Fruit fly (Drosophila melanogaster): ENCODE results near the gene CG13358.

The CG13358 gene

DNA sequence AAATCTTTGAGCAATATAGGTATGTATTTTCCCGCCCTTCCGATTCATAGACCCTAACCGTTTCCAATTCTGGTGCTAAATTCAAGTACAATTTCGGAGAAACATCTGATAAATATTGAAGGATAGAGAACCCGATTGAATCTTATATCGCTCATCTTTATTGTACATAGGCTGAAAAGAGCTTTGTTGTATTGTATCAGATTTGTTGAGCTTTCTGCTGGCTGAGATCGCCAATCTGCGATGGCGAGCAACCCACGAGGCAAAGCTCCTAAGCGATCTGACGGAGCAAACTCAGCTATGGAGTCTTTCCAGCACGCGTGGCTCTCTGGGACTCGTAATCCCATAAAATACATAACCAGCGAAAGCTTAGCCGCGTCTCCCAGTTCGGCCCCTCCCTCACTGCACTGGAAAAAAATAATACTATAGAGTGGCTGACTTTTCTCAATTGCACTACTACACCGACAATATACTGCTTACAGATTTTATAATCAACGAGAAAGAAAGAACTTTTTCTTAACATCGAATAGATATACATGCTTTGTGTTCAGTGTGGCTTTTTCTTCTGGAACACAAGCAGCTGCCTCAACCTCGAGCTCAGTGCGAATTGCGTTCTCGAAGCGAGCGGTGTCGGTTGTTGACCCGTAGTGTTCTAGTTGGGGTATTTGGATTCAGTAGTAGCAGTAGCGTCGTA is 48.9 kb downstream of the CG13358 start (continued):
- TF ChIP-seq Nf-YA (GFP tag; IDR thresholded peaks at IDR 0.05) = peak; percentile 55; the same call in 1 of the 2 replicates
- peak; percentile 69; the same call in 2 of the 3 replicates for TF ChIP-seq CG7357 (GFP tag; IDR thresholded peaks at IDR 0.05)
- TF ChIP-seq CG9817 (tag; optimal IDR thresholded peaks at IDR 0.05) = peak; percentile 81
- peak; percentile 30 for TF ChIP-seq CG4617 (GFP tag; optimal IDR thresholded peaks at IDR 0.05; ENCODE audit: borderline replicate concordance)
- peak; percentile 41 for TF ChIP-seq Abd-B (GFP tag; optimal IDR thresholded peaks at IDR 0.05)
- peak; percentile 33; the same call in 2 of the 3 replicates for TF ChIP-seq croc (GFP tag; conservative IDR thresholded peaks at IDR 0.05)
- peak; percentile 93 for TF ChIP-seq mam (GFP tag; optimal IDR thresholded peaks at IDR 0.05)
- TF ChIP-seq ftz-f1 (GFP tag; optimal IDR thresholded peaks at IDR 0.05) = peak; percentile 83
- peak; percentile 69 for TF ChIP-seq CG12104 (GFP tag; optimal IDR thresholded peaks at IDR 0.05)
- peak; percentile 45 for TF ChIP-seq CG30431 (GFP tag; optimal IDR thresholded peaks at IDR 0.05)
- no peak for TF ChIP-seq en (GFP tag; optimal IDR thresholded peaks at IDR 0.05)
- TF ChIP-seq CG6813 (GFP tag; optimal IDR thresholded peaks at IDR 0.05) = peak; percentile 79
- no peak for TF ChIP-seq nerfin-2 (GFP tag; IDR thresholded peaks at IDR 0.05; ENCODE audit: partially characterized antibody)
- TF ChIP-seq Scr (GFP tag; IDR thresholded peaks at IDR 0.05; ENCODE audit: partially characterized antibody) = no peak
- TF ChIP-seq CG9215 (GFP tag; IDR thresholded peaks at IDR 0.05) = peak; percentile 86
- TF ChIP-seq B-H2 (GFP tag; optimal IDR thresholded peaks at IDR 0.05) = peak; percentile 63
- TF ChIP-seq hkb (optimal IDR thresholded peaks at IDR 0.05) = no peak
- peak; percentile 87 for TF ChIP-seq hkb (GFP tag; IDR thresholded peaks at IDR 0.05)
- TF ChIP-seq CG3847 (GFP tag; IDR thresholded peaks at IDR 0.05) = peak; percentile 89
- no peak for TF ChIP-seq CG8281 (tag; optimal IDR thresholded peaks at IDR 0.05)
- TF ChIP-seq hbn (GFP tag; IDR thresholded peaks at IDR 0.05; ENCODE audit: partially characterized antibody) = no peak
- peak; percentile 87 for TF ChIP-seq CG15514 (GFP tag; optimal IDR thresholded peaks at IDR 0.05)
- peak; percentile 64 for TF ChIP-seq sens-2 (GFP tag; IDR thresholded peaks at IDR 0.05)
- TF ChIP-seq Ets97D (GFP tag; optimal IDR thresholded peaks at IDR 0.05) = peak; percentile 56
- peak; percentile 72 for TF ChIP-seq CG17612 (GFP tag; IDR thresholded peaks at IDR 0.05)
- peak; percentile 66 for TF ChIP-seq CG11398 (GFP tag; optimal IDR thresholded peaks at IDR 0.05)
- peak; percentile 88 for TF ChIP-seq CG11247 (GFP tag; IDR thresholded peaks at IDR 0.05)
- TF ChIP-seq CG7786 (GFP tag; optimal IDR thresholded peaks at IDR 0.05) = peak; percentile 89
- TF ChIP-seq yki (optimal IDR thresholded peaks at IDR 0.05) = no peak
- TF ChIP-seq CG9437 (GFP tag; optimal IDR thresholded peaks at IDR 0.05) = peak; percentile 52
- peak; percentile 28 for TF ChIP-seq kah (GFP tag; optimal IDR thresholded peaks at IDR 0.05)
- TF ChIP-seq sr (GFP tag; IDR thresholded peaks at IDR 0.05) = peak; percentile 63; the same call in 1 of the 3 replicates
- no peak for TF ChIP-seq h (optimal IDR thresholded peaks at IDR 0.05)
- peak; percentile 76 for TF ChIP-seq cas (GFP tag; IDR thresholded peaks at IDR 0.05)
- peak; percentile 75; the same call in 2 of the 3 replicates for TF ChIP-seq C15 (GFP tag; IDR thresholded peaks at IDR 0.05)
- TF ChIP-seq org-1 (GFP tag; optimal IDR thresholded peaks at IDR 0.05) = peak; percentile 74
- TF ChIP-seq BEAF-32 (GFP tag; optimal IDR thresholded peaks at IDR 0.05) = no peak
- peak; percentile 76 for TF ChIP-seq scrt (GFP tag; optimal IDR thresholded peaks at IDR 0.05)
- no peak for TF ChIP-seq prd (optimal IDR thresholded peaks at IDR 0.05)
- TF ChIP-seq prd (GFP tag; IDR thresholded peaks at IDR 0.05) = peak; percentile 85
- peak; percentile 77 for TF ChIP-seq CG1647 (GFP tag; optimal IDR thresholded peaks at IDR 0.05)
- TF ChIP-seq Dip2 (GFP tag; IDR thresholded peaks at IDR 0.05) = no peak
- TF ChIP-seq CG31365 (tag; optimal IDR thresholded peaks at IDR 0.05) = peak; percentile 40
- peak; percentile 16 for TF ChIP-seq gsb-n (tag; optimal IDR thresholded peaks at IDR 0.05)
- TF ChIP-seq CG9797 (GFP tag; optimal IDR thresholded peaks at IDR 0.05) = no peak
- TF ChIP-seq pho (GFP tag; optimal IDR thresholded peaks at IDR 0.05) = peak; percentile 94
- TF ChIP-seq CG1603 (tag; optimal IDR thresholded peaks at IDR 0.05) = peak; percentile 75
- TF ChIP-seq H15 (GFP tag; IDR thresholded peaks at IDR 0.05) = peak; percentile 67; the same call in 2 of the 3 replicates
- TF ChIP-seq Mrtf (GFP tag; IDR thresholded peaks at IDR 0.05) = peak; percentile 80
- no peak for TF ChIP-seq cato (GFP tag; optimal IDR thresholded peaks at IDR 0.05; ENCODE audit: borderline replicate concordance)
- 0 out of 2 replicates have a peak, but pooled peaks have one; percentile 33 for TF ChIP-seq Dref (GFP tag; IDR thresholded peaks at IDR 0.05)

Data from whole organism, embryonic.